Worm (Caenorhabditis elegans) whole organism, L4/young adult: ENCODE data around the gene K05F1.13.

Experiments
- W03F9.2 ChIP-seq: fragments of 150-350 bp; optimal IDR thresholded peaks from 2 replicates; lab custom pipeline; 2014; ENCODE audit warnings: missing biosample characterization, missing genetic modification characterization
- him-1 ChIP-seq: sonication (generic microtip); optimal IDR thresholded peaks from 2 replicates; lab custom pipeline; 2016; ENCODE audit warnings: missing genotype, missing genetic modification reagents, missing genetic modification characterization, missing compliant biosample characterization

ce11 chrII:5765318-5765717, 23.6 kb upstream of the K05F1.13 start, which contains the start of gene ifb-1:
- TF ChIP-seq W03F9.2 (tag; lab: Kevin White, UChicago) (no peak), him-1 (tag; lab: Kevin White, UChicago) (no peak)
